Fruit fly (Drosophila melanogaster) whole organism, embryonic: ENCODE data around the gene Hs6st.

Experiments used
- Atf6 ChIP-seq: fragments of 200-800 bp; sonication (Bioruptor generic); IDR thresholded peaks from 2 replicates; pipeline ENCODE4 v1.3.6; 2022; ENCODE audit warnings: missing biosample characterization, missing genetic modification characterization
- CG1024 ChIP-seq: fragments of 200-800 bp; sonication (Bioruptor generic); IDR thresholded peaks from 2 replicates; pipeline ENCODE4 v1.3.6; 2022; ENCODE audit warnings: missing biosample characterization, missing genetic modification characterization
- CG10959 ChIP-seq: fragments of 200-800 bp; sonication (Bioruptor generic); IDR thresholded peaks from 2 replicates; pipeline ENCODE4 v1.3.6; 2022; ENCODE audit warnings: missing biosample characterization, missing genetic modification characterization
- CG11085 ChIP-seq: fragments of 200-800 bp; sonication (Bioruptor generic); IDR thresholded peaks from 2 replicates; pipeline ENCODE4 v1.3.6; 2022; ENCODE audit warnings: missing biosample characterization, missing genetic modification characterization
- CG11093 ChIP-seq: fragments of 200-800 bp; sonication (Bioruptor generic); IDR thresholded peaks from 3 replicates; pipeline ENCODE4 v1.3.6; 2022; ENCODE audit warnings: missing biosample characterization, missing genetic modification characterization
- CG12236 ChIP-seq: fragments of 200-800 bp; sonication (Bioruptor generic); optimal IDR thresholded peaks from 2 replicates; lab custom pipeline; 2016; ENCODE audit warnings: missing biosample characterization, missing genetic modification characterization
- CG12942 ChIP-seq: fragments of 200-800 bp; sonication (Bioruptor generic); optimal IDR thresholded peaks from 3 replicates; lab custom pipeline; 2016; ENCODE audit warnings: missing biosample characterization, missing genetic modification characterization
- CG13624 ChIP-seq: fragments of 200-800 bp; sonication (Bioruptor generic); optimal IDR thresholded peaks from 2 replicates; lab custom pipeline; 2016; ENCODE audit warnings: missing biosample characterization, missing genetic modification characterization
- CG15269 ChIP-seq: fragments of 200-800 bp; sonication (Bioruptor generic); optimal IDR thresholded peaks from 2 replicates; lab custom pipeline; 2018; ENCODE audit warnings: missing biosample characterization, mild to moderate bottlenecking, missing genetic modification characterization, moderate library complexity
- CG1529 ChIP-seq: fragments of 200-800 bp; sonication (Bioruptor generic); optimal IDR thresholded peaks from 3 replicates; lab custom pipeline; 2018; ENCODE audit warnings: missing biosample characterization, missing genetic modification characterization
- CG17186 ChIP-seq: fragments of 200-800 bp; sonication (Bioruptor generic); optimal IDR thresholded peaks from 3 replicates; lab custom pipeline; 2017; ENCODE audit warnings: missing biosample characterization, missing genetic modification reagents, missing genetic modification characterization
- CG17612 ChIP-seq: fragments of 200-800 bp; sonication (Bioruptor generic); IDR thresholded peaks from 2 replicates; pipeline ENCODE4 v1.3.6; 2022; ENCODE audit warnings: missing biosample characterization, missing genetic modification characterization
- CG1792 ChIP-seq: fragments of 200-800 bp; sonication (Bioruptor generic); optimal IDR thresholded peaks from 2 replicates; lab custom pipeline; 2016; ENCODE audit warnings: missing biosample characterization, missing genetic modification characterization
- CG30431 ChIP-seq: fragments of 200-800 bp; sonication (Bioruptor generic); optimal IDR thresholded peaks from 2 replicates; lab custom pipeline; 2017; ENCODE audit warnings: missing biosample characterization, missing genetic modification characterization
- CG34422 ChIP-seq: fragments of 200-800 bp; sonication (Bioruptor generic); IDR thresholded peaks from 3 replicates; pipeline ENCODE4 v1.3.6; 2022; ENCODE audit warnings: missing biosample characterization, missing genetic modification characterization
- CG3726 ChIP-seq: fragments of 200-800 bp; sonication (Bioruptor generic); IDR thresholded peaks from 3 replicates; pipeline ENCODE4, ENCODE4 v1.3.6; 2022; ENCODE audit warnings: missing biosample characterization, missing genetic modification characterization
- CG4360 ChIP-seq: fragments of 200-800 bp; sonication (Bioruptor generic); IDR thresholded peaks from 2 replicates; pipeline ENCODE4 v1.3.6; 2022; ENCODE audit warnings: missing biosample characterization, missing genetic modification characterization
- CG43689 ChIP-seq: fragments of 200-800 bp; sonication (Bioruptor generic); IDR thresholded peaks from 2 replicates; pipeline ENCODE4 v1.3.6; 2022; ENCODE audit warnings: missing biosample characterization, missing genetic modification characterization
- CG4404 ChIP-seq: fragments of 200-800 bp; sonication (Bioruptor generic); IDR thresholded peaks from 2 replicates; pipeline ENCODE4 v1.3.6; 2022; ENCODE audit warnings: missing biosample characterization, missing genetic modification characterization
- CG4854 ChIP-seq: fragments of 200-800 bp; sonication (Bioruptor generic); optimal IDR thresholded peaks from 2 replicates; lab custom pipeline; 2016; ENCODE audit warnings: missing biosample characterization, missing genetic modification characterization, inconsistent platforms
- CG5180 ChIP-seq: fragments of 200-800 bp; sonication (Bioruptor generic); optimal IDR thresholded peaks from 3 replicates; lab custom pipeline; 2017; ENCODE audit warnings: missing biosample characterization, missing genetic modification characterization, mild to moderate bottlenecking, moderate library complexity, missing genetic modification reagents
- CG5953 ChIP-seq: fragments of 200-800 bp; sonication (Bioruptor generic); IDR thresholded peaks from 2 replicates; pipeline ENCODE4 v1.3.6; 2022; ENCODE audit warnings: missing biosample characterization, missing genetic modification characterization
- CG6791 ChIP-seq: fragments of 200-800 bp; sonication (Bioruptor generic); IDR thresholded peaks from 3 replicates; pipeline ENCODE4 v1.3.6; 2022; ENCODE audit warnings: missing biosample characterization, missing genetic modification characterization; ENCODE audit not compliant: partially characterized antibody
- CG7271 ChIP-seq: fragments of 200-800 bp; sonication (Bioruptor generic); optimal IDR thresholded peaks from 2 replicates; lab custom pipeline; 2018; ENCODE audit warnings: missing biosample characterization, mild to moderate bottlenecking, missing genetic modification characterization, moderate library complexity
- CG8089 ChIP-seq: fragments of 200-800 bp; sonication (Bioruptor generic); optimal IDR thresholded peaks from 3 replicates; lab custom pipeline; 2016; ENCODE audit warnings: missing biosample characterization, missing genetic modification characterization
- CG8290 ChIP-seq, 3 experiments: fragments of 200-800 bp; sonication (Bioruptor generic); optimal IDR thresholded peaks; 2 replicates each; lab custom pipeline; 2016 to 2019; ENCODE audit warnings: missing biosample characterization in 3 of 3, missing genetic modification characterization in 3 of 3, mild to moderate bottlenecking in 2 of 3, moderate library complexity in 1 of 3
- Eip74EF ChIP-seq, 2 experiments: fragments of 200-800 bp in 1 of 2; fragments of >200 bp in 1 of 2; sonication (Bioruptor generic) in 1 of 2; optimal IDR thresholded peaks; 2 replicates each; lab custom pipeline; 2017 to 2019; ENCODE audit warnings: missing biosample characterization in 2 of 2, missing genetic modification characterization in 2 of 2, mild to moderate bottlenecking in 1 of 2, moderate library complexity in 1 of 2
- Fer1 ChIP-seq: fragments of 200-800 bp; sonication (Bioruptor generic); optimal IDR thresholded peaks from 2 replicates; lab custom pipeline; 2017; ENCODE audit warnings: missing biosample characterization, mild to moderate bottlenecking, missing genetic modification characterization
- Gug ChIP-seq: fragments of 200-800 bp; sonication (Bioruptor generic); IDR thresholded peaks from 4 replicates; pipeline ENCODE4 v1.3.6; 2022; ENCODE audit warnings: missing biosample characterization, missing genetic modification characterization
- Hmr ChIP-seq: fragments of 200-800 bp; sonication (Bioruptor generic); optimal IDR thresholded peaks from 3 replicates; lab custom pipeline; 2017; ENCODE audit warnings: mild to moderate bottlenecking, missing biosample characterization, missing genetic modification reagents, missing genetic modification characterization
- Lhr ChIP-seq: fragments of 200-800 bp; sonication (Bioruptor generic); optimal IDR thresholded peaks from 3 replicates; lab custom pipeline; 2017; ENCODE audit warnings: mild to moderate bottlenecking, missing biosample characterization, missing genetic modification reagents, missing genetic modification characterization
- Mes4 ChIP-seq: fragments of 200-800 bp; sonication (Bioruptor generic); optimal IDR thresholded peaks from 2 replicates; lab custom pipeline; 2016; ENCODE audit warnings: missing biosample characterization, missing genetic modification characterization
- Mrtf ChIP-seq: fragments of 200-800 bp; sonication (Bioruptor generic); IDR thresholded peaks from 3 replicates; pipeline ENCODE4 v1.3.6; 2022; ENCODE audit warnings: missing biosample characterization, missing genetic modification characterization
- PHDP ChIP-seq: fragments of 200-800 bp; sonication (Bioruptor generic); optimal IDR thresholded peaks from 3 replicates; lab custom pipeline; 2018; ENCODE audit warnings: missing biosample characterization, mild to moderate bottlenecking, missing genetic modification characterization, moderate library complexity
- ac ChIP-seq: fragments of 200-800 bp; sonication (Bioruptor generic); optimal IDR thresholded peaks from 3 replicates; lab custom pipeline; 2017; ENCODE audit warnings: missing biosample characterization, mild to moderate bottlenecking, missing genetic modification characterization
- az2 ChIP-seq: fragments of 200-800 bp; sonication (Bioruptor generic); optimal IDR thresholded peaks from 3 replicates; lab custom pipeline; 2016; ENCODE audit warnings: missing biosample characterization, missing genetic modification characterization
- bab2 ChIP-seq: fragments of 200-800 bp; sonication (Bioruptor generic); optimal IDR thresholded peaks from 2 replicates; lab custom pipeline; 2016; ENCODE audit warnings: missing biosample characterization, missing genetic modification characterization
- caup ChIP-seq: fragments of 200-800 bp; sonication (Bioruptor generic); optimal IDR thresholded peaks from 3 replicates; lab custom pipeline; 2017; ENCODE audit warnings: missing biosample characterization, mild to moderate bottlenecking, missing genetic modification characterization, moderate library complexity; ENCODE audit not compliant: severe bottlenecking
- chif ChIP-seq, 2 experiments: fragments of 200-800 bp; sonication (Bioruptor generic); optimal IDR thresholded peaks; 3 replicates each; lab custom pipeline; 2016; ENCODE audit warnings: missing biosample characterization in 2 of 2, missing genetic modification characterization in 2 of 2
- corto ChIP-seq: fragments of 200-800 bp; sonication (Bioruptor generic); optimal IDR thresholded peaks from 2 replicates; lab custom pipeline; 2016; ENCODE audit warnings: missing biosample characterization, mild to moderate bottlenecking, missing genetic modification characterization, moderate library complexity
- croc ChIP-seq: fragments of 200-800 bp; sonication (Bioruptor generic); conservative IDR thresholded peaks from 3 replicates; pipeline ENCODE4 v1.3.6; 2022; ENCODE audit warnings: missing biosample characterization, missing genetic modification characterization
- emc ChIP-seq: fragments of 200-800 bp; sonication (Bioruptor generic); optimal IDR thresholded peaks from 2 replicates; lab custom pipeline; 2016; ENCODE audit warnings: missing biosample characterization, missing genetic modification characterization
- esg ChIP-seq: fragments of 200-800 bp; sonication (Bioruptor generic); conservative IDR thresholded peaks from 2 replicates; pipeline ENCODE4 v1.3.6; 2022; ENCODE audit warnings: missing biosample characterization, missing genetic modification characterization
- gfzf ChIP-seq: fragments of 200-800 bp; sonication (Bioruptor generic); optimal IDR thresholded peaks from 2 replicates; lab custom pipeline; 2016; ENCODE audit warnings: missing biosample characterization, mild to moderate bottlenecking, missing genetic modification characterization, moderate library complexity
- gro ChIP-seq: fragments of 200-800 bp; sonication (Bioruptor generic); optimal IDR thresholded peaks from 2 replicates; lab custom pipeline; 2016; ENCODE audit warnings: missing biosample characterization, missing genetic modification characterization
- lbe ChIP-seq: fragments of 200-800 bp; sonication (Bioruptor generic); optimal IDR thresholded peaks from 2 replicates; lab custom pipeline; 2016; ENCODE audit warnings: missing biosample characterization, mild to moderate bottlenecking, missing genetic modification characterization
- pnt ChIP-seq: fragments of 200-800 bp; sonication (Bioruptor generic); optimal IDR thresholded peaks from 3 replicates; lab custom pipeline; 2016; ENCODE audit warnings: missing biosample characterization, missing genetic modification characterization
- seq ChIP-seq: fragments of 200-800 bp; sonication (Bioruptor generic); IDR thresholded peaks from 2 replicates; pipeline ENCODE4 v1.3.6; 2022; ENCODE audit warnings: missing biosample characterization, missing genetic modification characterization
- sr ChIP-seq: fragments of 200-800 bp; sonication (Bioruptor generic); IDR thresholded peaks from 3 replicates; pipeline ENCODE4 v1.3.6; 2022; ENCODE audit warnings: missing biosample characterization, missing genetic modification characterization
- stwl ChIP-seq: fragments of 200-800 bp; sonication (Bioruptor generic); optimal IDR thresholded peaks from 3 replicates; lab custom pipeline; 2018; ENCODE audit warnings: missing biosample characterization, mild to moderate bottlenecking, missing genetic modification characterization, moderate library complexity

Gene Hs6st

DNA sequence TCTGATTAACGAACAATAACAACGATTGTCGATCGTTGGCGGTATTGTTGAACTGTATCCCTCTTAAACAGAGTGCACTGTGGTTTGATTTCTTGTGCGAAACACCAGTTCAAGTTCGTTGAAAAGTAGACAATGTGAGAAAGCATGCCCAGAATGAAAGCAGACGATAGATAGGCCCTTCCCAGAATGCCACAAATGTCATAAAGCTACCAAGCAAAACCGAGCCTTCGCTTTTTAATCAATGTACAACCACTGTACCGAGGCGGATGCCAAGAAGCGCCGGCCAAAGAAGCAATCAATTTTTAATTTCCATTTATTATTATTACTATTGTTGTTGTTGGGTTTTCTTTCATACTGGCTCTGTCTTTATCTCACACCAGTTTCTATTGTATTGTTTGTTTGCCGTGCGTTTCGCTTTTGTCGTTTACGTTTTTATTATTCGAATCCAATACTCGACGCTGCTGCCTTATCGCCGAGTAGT lies 99.4 kb downstream of the Hs6st start (continued):
- TF ChIP-seq CG4404 (GFP tag; lab: Robert Waterston, UW): peak; percentile 59
- peak; percentile 52 for TF ChIP-seq bab2 (GFP tag; lab: Kevin White, UChicago)
- TF ChIP-seq pnt: peak; percentile 69
- peak; percentile 74 for TF ChIP-seq caup (GFP tag; lab: Kevin White, UChicago)
- peak; percentile 89 for TF ChIP-seq az2 (GFP tag; lab: Kevin White, UChicago)
- peak; percentile 88 for TF ChIP-seq CG15269 (tag; lab: Kevin White, UChicago)
- TF ChIP-seq croc (GFP tag; lab: Robert Waterston, UW): peak; percentile 56
- peak; percentile 42 for TF ChIP-seq Mes4 (GFP tag; lab: Kevin White, UChicago)
- TF ChIP-seq CG11085 (GFP tag; lab: Robert Waterston, UW): peak; percentile 66
- peak; percentile 77 to 86 for TF ChIP-seq chif (GFP tag; optimal IDR thresholded peaks at IDR 0.05; lab: Kevin White, UChicago)
- peak; percentile 66 for TF ChIP-seq CG4360
- TF ChIP-seq CG34422 (GFP tag; lab: Robert Waterston, UW): peak; percentile 89
- TF ChIP-seq CG6791 (GFP tag; lab: Robert Waterston, UW): no peak
- TF ChIP-seq Lhr: no peak
- TF ChIP-seq CG8290 (GFP tag; optimal IDR thresholded peaks at IDR 0.05; lab: Kevin White, UChicago): peak; percentile 21
- TF ChIP-seq CG8290 (tag; optimal IDR thresholded peaks at IDR 0.05; lab: Kevin White, UChicago): peak in 1 of 2 experiments; percentile 96
- peak; percentile 26 for TF ChIP-seq corto (GFP tag; lab: Kevin White, UChicago)
- peak; percentile 68; the same call in 1 of the 2 replicates for TF ChIP-seq CG1024 (GFP tag; lab: Robert Waterston, UW)
- TF ChIP-seq CG1529 (GFP tag; lab: Kevin White, UChicago): peak; percentile 75
- TF ChIP-seq lbe (GFP tag; lab: Kevin White, UChicago): peak; percentile 42
- peak; percentile 81 for TF ChIP-seq CG8089 (GFP tag; lab: Kevin White, UChicago)
- peak; percentile 57 for TF ChIP-seq CG17186 (GFP tag; lab: Kevin White, UChicago)
- TF ChIP-seq Fer1 (GFP tag; lab: Kevin White, UChicago): peak; percentile 76
- TF ChIP-seq CG11093 (GFP tag; lab: Robert Waterston, UW): 0 out of 3 replicates have a peak, but pooled peaks have one; percentile 44
- TF ChIP-seq CG5953: peak; percentile 79
- peak; percentile 78 for TF ChIP-seq CG12942
- no peak for TF ChIP-seq gfzf (GFP tag; lab: Kevin White, UChicago)
- TF ChIP-seq sr (GFP tag; lab: Robert Waterston, UW): peak; percentile 43; the same call in 2 of the 3 replicates
- no peak for TF ChIP-seq stwl (tag; lab: Kevin White, UChicago)
- TF ChIP-seq CG7271 (tag; lab: Kevin White, UChicago): no peak
- TF ChIP-seq CG13624: peak; percentile 37
- peak; percentile 80 for TF ChIP-seq Hmr (GFP tag; lab: Kevin White, UChicago)
- peak; percentile 68 for TF ChIP-seq CG4854 (GFP tag; lab: Kevin White, UChicago)
- TF ChIP-seq gro (GFP tag; lab: Kevin White, UChicago): peak; percentile 87
- TF ChIP-seq esg (GFP tag; lab: Robert Waterston, UW): peak; percentile 78
- TF ChIP-seq ac (GFP tag; lab: Kevin White, UChicago): no peak
- TF ChIP-seq CG17612 (GFP tag; lab: Robert Waterston, UW): peak; percentile 59; the same call in 1 of the 2 replicates
- peak; percentile 34 for TF ChIP-seq emc (GFP tag; lab: Kevin White, UChicago)
- TF ChIP-seq CG12236 (GFP tag; lab: Kevin White, UChicago): peak; percentile 61
- 0 out of 3 replicates have a peak, but pooled peaks have one; percentile 49 for TF ChIP-seq CG3726 (GFP tag; lab: Robert Waterston, UW)
- TF ChIP-seq seq: peak; percentile 93
- peak in 1 of 2 experiments; percentile 52 for TF ChIP-seq Eip74EF (GFP tag; optimal IDR thresholded peaks at IDR 0.05; lab: Kevin White, UChicago)
- TF ChIP-seq CG10959: peak; percentile 69
- TF ChIP-seq PHDP (tag; lab: Kevin White, UChicago): peak; percentile 86
- peak; percentile 76 for TF ChIP-seq Atf6
- peak; percentile 90 for TF ChIP-seq Gug (GFP tag; lab: Robert Waterston, UW)
- peak; percentile 37 for TF ChIP-seq CG5180
- peak; percentile 82 for TF ChIP-seq Mrtf (GFP tag; lab: Robert Waterston, UW)
- TF ChIP-seq CG43689 (GFP tag; lab: Robert Waterston, UW): peak; percentile 66
- TF ChIP-seq CG1792 (GFP tag; lab: Kevin White, UChicago): peak; percentile 70
- TF ChIP-seq CG30431 (GFP tag; lab: Kevin White, UChicago): peak; percentile 72
